Fruit fly (Drosophila melanogaster): ENCODE results near the gene CG13928.
A peak's percentile ranks its signal among the peaks of the same experiment; 100 is the strongest.

The CG13928 gene

DNA sequence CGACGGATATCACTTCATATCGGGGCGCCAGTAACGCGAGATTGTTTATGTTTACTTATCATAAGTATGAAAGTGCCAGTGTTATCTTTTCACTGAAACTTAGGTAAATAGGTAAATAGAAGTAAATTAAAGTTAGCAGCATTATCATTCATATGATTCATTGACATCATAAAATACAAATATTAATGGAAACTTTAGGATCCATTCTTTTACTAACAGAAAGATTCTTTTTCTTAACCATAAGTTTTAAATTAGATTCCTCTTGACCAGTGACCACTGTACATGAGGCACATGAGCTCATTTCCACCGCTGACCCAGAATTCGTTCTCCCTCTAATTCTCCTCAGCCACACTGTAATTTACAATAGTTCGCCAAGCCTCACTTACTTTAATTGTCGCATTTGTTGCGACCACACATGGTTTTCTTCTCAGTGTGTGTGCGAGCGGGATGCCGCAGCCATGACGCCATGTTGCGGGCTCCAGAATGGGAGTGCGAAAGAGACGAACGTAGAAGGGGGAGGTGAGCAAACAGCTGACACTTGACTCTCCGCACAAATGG lies 49.7 kb downstream of the CG13928 start:
- TF ChIP-seq vri (GFP tag; optimal IDR thresholded peaks at IDR 0.05) (no peak), CG32006 (GFP tag; optimal IDR thresholded peaks at IDR 0.05) (no peak), esn (GFP tag; optimal IDR thresholded peaks at IDR 0.05) (no peak), Eip78C (GFP tag) (peak; percentile 52), dac (GFP tag; optimal IDR thresholded peaks at IDR 0.05) (no peak), CG6792 (GFP tag; optimal IDR thresholded peaks at IDR 0.05) (no peak), CG3919 (GFP tag; optimal IDR thresholded peaks at IDR 0.05) (peak; percentile 5), CG31627 (GFP tag; optimal IDR thresholded peaks at IDR 0.05) (no peak), Hr4 (GFP tag; optimal IDR thresholded peaks at IDR 0.05) (peak; percentile 1), spab (GFP tag; optimal IDR thresholded peaks at IDR 0.05) (no peak), CG7368 (GFP tag; optimal IDR thresholded peaks at IDR 0.05) (no peak), CG15336 (GFP tag; IDR thresholded peaks at IDR 0.05) (no peak), fd85E (GFP tag; optimal IDR thresholded peaks at IDR 0.05) (no peak), CG34406 (GFP tag; optimal IDR thresholded peaks at IDR 0.05) (no peak), topi (GFP tag; optimal IDR thresholded peaks at IDR 0.05) (no peak), CG11762 (GFP tag; optimal IDR thresholded peaks at IDR 0.05; ENCODE audit: insufficient read depth) (no peak), Met (GFP tag; optimal IDR thresholded peaks at IDR 0.05) (no peak), Sox102F (GFP tag; optimal IDR thresholded peaks at IDR 0.05) (no peak), Sox14 (GFP tag; optimal IDR thresholded peaks at IDR 0.05) (no peak), Lpt (GFP tag; optimal IDR thresholded peaks at IDR 0.05) (no peak), svp (GFP tag) (peak; percentile 61), Blimp-1 (GFP tag; optimal IDR thresholded peaks at IDR 0.05) (no peak), ss (GFP tag; optimal IDR thresholded peaks at IDR 0.05) (no peak), Ets21C (GFP tag; optimal IDR thresholded peaks at IDR 0.05) (no peak), OdsH (GFP tag; optimal IDR thresholded peaks at IDR 0.05) (no peak), CG3032 (tag; optimal IDR thresholded peaks at IDR 0.05) (no peak), CG10631 (GFP tag; optimal IDR thresholded peaks at IDR 0.05) (no peak), Sox15 (GFP tag; optimal IDR thresholded peaks at IDR 0.05) (no peak), CG6854 (GFP tag; optimal IDR thresholded peaks at IDR 0.05) (no peak), Hr38 (GFP tag; optimal IDR thresholded peaks at IDR 0.05) (no peak), dsx (GFP tag; optimal IDR thresholded peaks at IDR 0.05; ENCODE audit: poor library complexity, severe bottlenecking) (no peak), CG8119 (GFP tag; IDR thresholded peaks at IDR 0.05) (0 out of 3 replicates have a peak, but pooled peaks have one; percentile 16), CG8632 (GFP tag; optimal IDR thresholded peaks at IDR 0.05) (no peak), net (GFP tag; optimal IDR thresholded peaks at IDR 0.05) (no peak), pdm3 (GFP tag; optimal IDR thresholded peaks at IDR 0.05) (no peak), salr (GFP tag; optimal IDR thresholded peaks at IDR 0.05) (no peak), CG6808 (GFP tag; optimal IDR thresholded peaks at IDR 0.05) (no peak), lz (GFP tag; optimal IDR thresholded peaks at IDR 0.05) (no peak), fd59A (GFP tag; optimal IDR thresholded peaks at IDR 0.05) (no peak), Eip75B (GFP tag; optimal IDR thresholded peaks at IDR 0.05) (no peak), eg (GFP tag; IDR thresholded peaks at IDR 0.05) (no peak), acj6 (GFP tag; optimal IDR thresholded peaks at IDR 0.05) (no peak), achi (GFP tag; optimal IDR thresholded peaks at IDR 0.05) (peak; percentile 19), CG9139 (GFP tag; optimal IDR thresholded peaks at IDR 0.05) (no peak), CG6276 (GFP tag; optimal IDR thresholded peaks at IDR 0.05) (no peak), cyc (GFP tag; optimal IDR thresholded peaks at IDR 0.05) (no peak), Ets96B (tag; optimal IDR thresholded peaks at IDR 0.05) (no peak), fkh (GFP tag; optimal IDR thresholded peaks at IDR 0.05) (peak; percentile 64), CG8319 (GFP tag; optimal IDR thresholded peaks at IDR 0.05) (no peak), Gug (GFP tag; IDR thresholded peaks at IDR 0.05) (no peak), CG10669 (GFP tag; optimal IDR thresholded peaks at IDR 0.05) (no peak), CG4318 (GFP tag; optimal IDR thresholded peaks at IDR 0.05) (no peak)

Measured in whole organism, prepupa.